Worm (Caenorhabditis elegans) whole organism, young adult: ENCODE data around the gene Y40C7B.4.

Experiments used
- C17E4.6 ChIP-seq: fragments of 200-800 bp; sonication (Bioruptor generic); IDR thresholded peaks from 2 replicates; pipeline ENCODE4 v1.3.6; 2022; ENCODE audit warnings: missing genetic modification reagents, missing genetic modification characterization, missing compliant biosample characterization
- F22D6.2 ChIP-seq: sonication (generic microtip); optimal IDR thresholded peaks from 2 replicates; lab custom pipeline; 2016; ENCODE audit warnings: mild to moderate bottlenecking, missing genetic modification characterization, missing compliant biosample characterization
- F37B4.10 ChIP-seq: fragments of 200-800 bp; sonication (Bioruptor generic); IDR thresholded peaks from 2 replicates; pipeline ENCODE4 v1.3.6; 2022; ENCODE audit warnings: missing genetic modification characterization, missing compliant biosample characterization
- F55B11.4 ChIP-seq: sonication (generic microtip); optimal IDR thresholded peaks from 2 replicates; lab custom pipeline; 2016; ENCODE audit warnings: missing compliant biosample characterization, missing genetic modification characterization, borderline replicate concordance; ENCODE audit not compliant: insufficient read depth
- F57C9.4 ChIP-seq: sonication (generic microtip); optimal IDR thresholded peaks from 2 replicates; lab custom pipeline; 2017; ENCODE audit warnings: mild to moderate bottlenecking, missing genetic modification characterization, missing compliant biosample characterization
- K11D2.4 ChIP-seq: fragments of 200-800 bp; sonication (Bioruptor generic); IDR thresholded peaks from 2 replicates; pipeline ENCODE4 v1.3.6; 2022; ENCODE audit warnings: missing genetic modification reagents, missing genetic modification characterization, missing compliant biosample characterization
- T07F8.4 ChIP-seq: sonication (generic microtip); optimal IDR thresholded peaks from 2 replicates; lab custom pipeline; 2016; ENCODE audit warnings: mild to moderate bottlenecking, missing genetic modification characterization, moderate library complexity, missing compliant biosample characterization
- Y79H2A.3 ChIP-seq: fragments of 200-800 bp; sonication (Bioruptor generic); conservative IDR thresholded peaks from 2 replicates; pipeline ENCODE4 v1.3.6; 2022; ENCODE audit warnings: missing genetic modification reagents, missing genetic modification characterization, missing compliant biosample characterization
- Y95B8A.8 ChIP-seq: fragments of 200-800 bp; sonication (Bioruptor generic); IDR thresholded peaks from 2 replicates; pipeline ENCODE4 v1.3.6; 2022; ENCODE audit warnings: missing genetic modification reagents, missing genetic modification characterization, missing compliant biosample characterization
- atf-7 ChIP-seq: sonication (generic microtip); optimal IDR thresholded peaks from 2 replicates; lab custom pipeline; 2017; ENCODE audit warnings: mild to moderate bottlenecking, missing genetic modification characterization, missing compliant biosample characterization
- attf-6 ChIP-seq: fragments of 200-800 bp; sonication (Bioruptor generic); IDR thresholded peaks from 2 replicates; pipeline ENCODE4 v1.3.6; 2022; ENCODE audit warnings: missing genetic modification reagents, missing genetic modification characterization, missing compliant biosample characterization
- bed-2 ChIP-seq: fragments of 200-800 bp; sonication (Bioruptor generic); IDR thresholded peaks from 2 replicates; pipeline ENCODE4 v1.3.6; 2022; ENCODE audit warnings: missing genetic modification reagents, missing genetic modification characterization, missing compliant biosample characterization
- ceh-79 ChIP-seq: sonication (generic microtip); optimal IDR thresholded peaks from 2 replicates; lab custom pipeline; 2017; ENCODE audit warnings: mild to moderate bottlenecking, missing genetic modification characterization, missing compliant biosample characterization
- ceh-91 ChIP-seq: fragments of 200-800 bp; sonication (Bioruptor generic); IDR thresholded peaks from 2 replicates; pipeline ENCODE4 v1.3.6; 2022; ENCODE audit warnings: missing genetic modification reagents, missing genetic modification characterization, missing compliant biosample characterization
- dox-1 ChIP-seq: fragments of 200-800 bp; sonication (Bioruptor generic); IDR thresholded peaks from 2 replicates; pipeline ENCODE4 v1.3.6; 2022; ENCODE audit warnings: missing genetic modification reagents, missing genetic modification characterization, missing compliant biosample characterization
- ets-4 ChIP-seq: fragments of 200-800 bp; sonication (Bioruptor generic); optimal IDR thresholded peaks from 2 replicates; lab custom pipeline; 2018; ENCODE audit warnings: mild to moderate bottlenecking, missing genetic modification characterization, missing compliant biosample characterization
- hlh-26 ChIP-seq: fragments of 200-800 bp; sonication (Bioruptor generic); conservative IDR thresholded peaks from 2 replicates; pipeline ENCODE4 v1.3.6; 2022; ENCODE audit warnings: missing genetic modification reagents, missing genetic modification characterization, missing compliant biosample characterization
- lin-40 ChIP-seq: sonication (generic microtip); optimal IDR thresholded peaks from 2 replicates; lab custom pipeline; 2016; ENCODE audit warnings: missing genetic modification characterization, mild to moderate bottlenecking, missing compliant biosample characterization, missing genotype, missing genetic modification reagents
- lsl-1 ChIP-seq: fragments of 200-800 bp; sonication (Bioruptor generic); optimal IDR thresholded peaks from 2 replicates; lab custom pipeline; 2018; ENCODE audit warnings: mild to moderate bottlenecking, missing genetic modification characterization, moderate library complexity, missing compliant biosample characterization
- madf-3 ChIP-seq: fragments of 200-800 bp; sonication (Bioruptor generic); IDR thresholded peaks from 2 replicates; pipeline ENCODE4 v1.3.6; 2022; ENCODE audit warnings: missing genetic modification reagents, missing genetic modification characterization, missing compliant biosample characterization
- mcd-1 ChIP-seq: fragments of 200-800 bp; sonication (Bioruptor generic); IDR thresholded peaks from 2 replicates; pipeline ENCODE4 v1.3.6; 2022; ENCODE audit warnings: missing genetic modification reagents, missing genetic modification characterization, missing compliant biosample characterization
- mel-28 ChIP-seq: sonication (generic microtip); optimal IDR thresholded peaks from 2 replicates; lab custom pipeline; 2016; ENCODE audit warnings: borderline replicate concordance, mild to moderate bottlenecking, missing genetic modification characterization, missing compliant biosample characterization
- mes-4 ChIP-seq: sonication (generic microtip); optimal IDR thresholded peaks from 2 replicates; lab custom pipeline; 2016; ENCODE audit warnings: missing genotype, missing genetic modification characterization, missing compliant biosample characterization
- nhr-90 ChIP-seq: sonication (generic microtip); optimal IDR thresholded peaks from 2 replicates; lab custom pipeline; 2016; ENCODE audit warnings: missing genotype, mild to moderate bottlenecking, missing genetic modification characterization, missing compliant biosample characterization
- sdz-38 ChIP-seq: sonication (generic microtip); optimal IDR thresholded peaks from 2 replicates; lab custom pipeline; 2016; ENCODE audit warnings: missing genotype, missing genetic modification characterization, missing compliant biosample characterization
- somi-1 ChIP-seq: fragments of 200-800 bp; sonication (Bioruptor generic); optimal IDR thresholded peaks from 2 replicates; lab custom pipeline; 2018; ENCODE audit warnings: mild to moderate bottlenecking, missing genetic modification characterization, missing compliant biosample characterization
- sptf-2 ChIP-seq: fragments of 200-800 bp; sonication (Bioruptor generic); optimal IDR thresholded peaks from 2 replicates; lab custom pipeline; 2018; ENCODE audit warnings: mild to moderate bottlenecking, missing genetic modification characterization, missing compliant biosample characterization
- zfh-2 ChIP-seq: fragments of 200-800 bp; sonication (Bioruptor generic); conservative IDR thresholded peaks from 2 replicates; pipeline ENCODE4 v1.3.6; 2022; ENCODE audit warnings: missing genetic modification reagents, missing genetic modification characterization, missing compliant biosample characterization

Gene Y40C7B.4

DNA sequence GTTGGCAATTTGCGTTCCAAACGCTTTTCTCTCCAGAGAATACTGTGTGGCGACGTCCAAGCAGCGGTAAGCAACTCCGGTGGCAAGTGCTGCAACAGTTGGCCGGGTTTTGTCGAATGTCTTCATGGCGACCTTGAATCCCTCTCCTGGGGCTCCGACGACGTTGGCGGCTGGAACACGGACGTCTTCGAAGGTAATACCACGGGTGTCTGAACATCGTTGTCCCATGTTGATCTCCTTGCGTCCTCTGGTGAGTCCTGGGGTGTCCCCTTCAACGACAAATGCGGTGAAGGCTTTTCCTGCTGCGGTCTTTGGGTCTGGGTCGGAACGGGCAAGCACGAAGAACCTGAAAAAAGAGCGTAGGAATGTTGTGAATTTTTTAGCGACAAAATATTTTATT lies 40.8 kb downstream of the Y40C7B.4 start:
- TF ChIP-seq madf-3: no peak
- TF ChIP-seq C17E4.6 (GFP tag; lab: Robert Waterston, UW): no peak
- peak; percentile 45; the same call in 1 of the 2 replicates for TF ChIP-seq zfh-2 (GFP tag; lab: Robert Waterston, UW)
- TF ChIP-seq, all 124 proteins: peak for 1

- no peak for TF ChIP-seq mel-28
- TF ChIP-seq F57C9.4 (tag; lab: Kevin White, UChicago): no peak
- TF ChIP-seq somi-1 (GFP tag; lab: Kevin White, UChicago): no peak
- no peak for TF ChIP-seq sdz-38 (tag; lab: Kevin White, UChicago)
- TF ChIP-seq nhr-90: no peak
- TF ChIP-seq F37B4.10 (GFP tag; lab: Robert Waterston, UW): no peak
- no peak for TF ChIP-seq Y95B8A.8 (GFP tag; lab: Robert Waterston, UW)
Measured at ce11 chrX:17214803-17215202, 41.8 kb downstream of the Y40C7B.4 start, which contains the start of gene acdh-10. TSS of gene acdh-10 (minus strand) at chrX:17214903.

DNA sequence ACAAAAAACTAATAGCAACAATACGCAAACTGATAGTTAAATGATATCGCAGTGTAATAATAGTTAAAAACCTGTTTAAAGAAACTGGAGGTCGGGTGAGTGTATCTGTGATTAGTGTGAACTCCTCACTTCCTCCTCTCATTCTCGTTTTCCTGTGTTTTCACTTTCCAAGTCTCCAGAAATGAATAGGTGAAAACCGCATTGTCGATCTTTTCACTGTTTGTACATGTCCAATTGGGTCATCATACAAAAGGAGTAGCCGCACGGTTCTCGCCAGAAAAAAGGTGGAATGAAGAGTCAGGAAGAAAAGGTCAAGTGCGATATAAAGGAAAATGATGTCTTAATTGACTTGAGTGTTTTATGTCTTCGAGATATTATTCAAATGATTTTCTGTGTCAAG lies 45.1 kb downstream of the Y40C7B.4 start:
- TF ChIP-seq Y79H2A.3 (GFP tag; lab: Robert Waterston, UW): no peak
- TF ChIP-seq T07F8.4 (tag; lab: Kevin White, UChicago): no peak
- no peak for TF ChIP-seq lsl-1 (GFP tag; lab: Kevin White, UChicago)
- no peak for TF ChIP-seq hlh-26 (GFP tag; lab: Robert Waterston, UW)
- TF ChIP-seq ets-4 (GFP tag; lab: Kevin White, UChicago): no peak
- TF ChIP-seq ceh-79: no peak
- TF ChIP-seq nhr-90: no peak

ce11 chrX:17209265-17209664 lies 47.3 kb downstream of the Y40C7B.4 start, which contains the start of gene T08G2.2:
TSS of gene T08G2.2 (minus strand) at chrX:17209365.
- no peak for TF ChIP-seq ceh-91
- no peak for TF ChIP-seq F22D6.2 (tag; lab: Kevin White, UChicago)
- TF ChIP-seq sptf-2: no peak
- no peak for TF ChIP-seq mcd-1
- TF ChIP-seq bed-2: no peak
- TF ChIP-seq lsl-1 (GFP tag; lab: Kevin White, UChicago): no peak
- TF ChIP-seq K11D2.4 (GFP tag; lab: Robert Waterston, UW): no peak
- TF ChIP-seq F55B11.4: no peak
- TF ChIP-seq dox-1 (GFP tag; lab: Robert Waterston, UW): no peak
- no peak for TF ChIP-seq lin-40 (tag; lab: Kevin White, UChicago)
- TF ChIP-seq attf-6 (GFP tag; lab: Robert Waterston, UW): no peak
- no peak for TF ChIP-seq mes-4 (tag; lab: Kevin White, UChicago)
- TF ChIP-seq atf-7: no peak
